Fruit fly (Drosophila melanogaster) whole organism, prepupa: ENCODE results near the gene Tsr1.

ENCODE experiments used
- Blimp-1 ChIP-seq: fragments of 200-800 bp; sonication (Bioruptor generic); optimal IDR thresholded peaks from 3 replicates; lab custom pipeline; 2017; ENCODE audit warnings: missing biosample characterization, missing genetic modification characterization, mild to moderate bottlenecking, moderate library complexity, missing genetic modification reagents
- CG10669 ChIP-seq: fragments of 200-800 bp; sonication (Bioruptor generic); optimal IDR thresholded peaks from 3 replicates; lab custom pipeline; 2018; ENCODE audit warnings: missing biosample characterization, mild to moderate bottlenecking, missing genetic modification characterization, moderate library complexity
- CG15336 ChIP-seq: fragments of 200-800 bp; sonication (Bioruptor generic); IDR thresholded peaks from 2 replicates; pipeline ENCODE4 v1.3.6; 2022; ENCODE audit warnings: missing biosample characterization, missing genetic modification characterization
- CG1621 ChIP-seq: fragments of 200-800 bp; sonication (Bioruptor generic); optimal IDR thresholded peaks from 3 replicates; lab custom pipeline; 2018; ENCODE audit warnings: missing biosample characterization, mild to moderate bottlenecking, missing genetic modification characterization
- CG16779 ChIP-seq: fragments of 200-800 bp; sonication (Bioruptor generic); optimal IDR thresholded peaks from 3 replicates; lab custom pipeline; 2017; ENCODE audit warnings: missing biosample characterization, mild to moderate bottlenecking, missing genetic modification characterization
- CG3032 ChIP-seq: fragments of 200-800 bp; optimal IDR thresholded peaks from 2 replicates; lab custom pipeline; 2019; ENCODE audit warnings: missing biosample characterization, mild to moderate bottlenecking, missing genetic modification characterization, moderate library complexity
- CG31627 ChIP-seq: fragments of 200-800 bp; sonication (Bioruptor generic); optimal IDR thresholded peaks from 3 replicates; lab custom pipeline; 2016; ENCODE audit warnings: missing biosample characterization, missing genetic modification characterization
- CG32006 ChIP-seq: fragments of 200-800 bp; sonication (Bioruptor generic); optimal IDR thresholded peaks from 3 replicates; lab custom pipeline; 2017; ENCODE audit warnings: missing biosample characterization, mild to moderate bottlenecking, missing genetic modification characterization
- CG34406 ChIP-seq: fragments of 200-800 bp; sonication (Bioruptor generic); optimal IDR thresholded peaks from 3 replicates; lab custom pipeline; 2016; ENCODE audit warnings: missing biosample characterization, missing genetic modification characterization
- CG3919 ChIP-seq: fragments of 200-800 bp; sonication (Bioruptor generic); optimal IDR thresholded peaks from 3 replicates; lab custom pipeline; 2016; ENCODE audit warnings: missing biosample characterization, missing genetic modification characterization
- CG6163 ChIP-seq: fragments of 200-800 bp; sonication (Bioruptor generic); IDR thresholded peaks from 3 replicates; pipeline ENCODE4 v1.3.6; 2022; ENCODE audit warnings: missing biosample characterization, missing genetic modification characterization
- CG6792 ChIP-seq: fragments of 200-800 bp; sonication (Bioruptor generic); optimal IDR thresholded peaks from 3 replicates; lab custom pipeline; 2016; ENCODE audit warnings: missing biosample characterization, missing genetic modification characterization
- CG6808 ChIP-seq: fragments of 200-800 bp; sonication (Bioruptor generic); optimal IDR thresholded peaks from 3 replicates; lab custom pipeline; 2017; ENCODE audit warnings: missing biosample characterization, missing genetic modification characterization, mild to moderate bottlenecking, moderate library complexity, missing genetic modification reagents
- CG6854 ChIP-seq: fragments of 200-800 bp; sonication (Bioruptor generic); optimal IDR thresholded peaks from 2 replicates; lab custom pipeline; 2017; ENCODE audit warnings: missing biosample characterization, mild to moderate bottlenecking, missing genetic modification characterization
- CG8119 ChIP-seq: fragments of 200-800 bp; sonication (Bioruptor generic); IDR thresholded peaks from 3 replicates; pipeline ENCODE4 v1.3.6; 2022; ENCODE audit warnings: missing biosample characterization, missing genetic modification characterization
- CG8319 ChIP-seq: fragments of 200-800 bp; sonication (Bioruptor generic); optimal IDR thresholded peaks from 3 replicates; lab custom pipeline; 2016; ENCODE audit warnings: missing biosample characterization, missing genetic modification characterization
- CG8632 ChIP-seq: fragments of 200-800 bp; sonication (Bioruptor generic); optimal IDR thresholded peaks from 3 replicates; lab custom pipeline; 2016; ENCODE audit warnings: missing biosample characterization, missing genetic modification characterization
- Eip78C ChIP-seq: fragments of 200-800 bp; sonication (Bioruptor generic); peaks from one replicate; lab custom pipeline; 2016; ENCODE audit warnings: missing biosample characterization, missing genetic modification characterization
- Eip93F ChIP-seq: fragments of 200-800 bp; sonication (Bioruptor generic); optimal IDR thresholded peaks from 2 replicates; lab custom pipeline; 2016; ENCODE audit warnings: missing biosample characterization, mild to moderate bottlenecking, missing genetic modification characterization
- Ets21C ChIP-seq: fragments of 200-800 bp; sonication (Bioruptor generic); optimal IDR thresholded peaks from 3 replicates; lab custom pipeline; 2016; ENCODE audit warnings: missing biosample characterization, missing genetic modification characterization
- Ets96B ChIP-seq: fragments of 200-800 bp; optimal IDR thresholded peaks from 2 replicates; lab custom pipeline; 2019; ENCODE audit warnings: missing biosample characterization, mild to moderate bottlenecking, missing genetic modification characterization, moderate library complexity
- Gug ChIP-seq: fragments of 200-800 bp; sonication (Bioruptor generic); IDR thresholded peaks from 2 replicates; pipeline ENCODE4 v1.3.6; 2022; ENCODE audit warnings: missing biosample characterization, missing genetic modification characterization
- Hr38 ChIP-seq: sonication (Bioruptor generic); optimal IDR thresholded peaks from 2 replicates; lab custom pipeline; 2016; ENCODE audit warnings: missing biosample characterization, missing genetic modification characterization
- Hr39 ChIP-seq: fragments of 200-800 bp; sonication (Bioruptor generic); optimal IDR thresholded peaks from 2 replicates; lab custom pipeline; 2016; ENCODE audit warnings: missing biosample characterization, missing genetic modification characterization
- Hr4 ChIP-seq: fragments of 200-800 bp; sonication (Bioruptor generic); optimal IDR thresholded peaks from 3 replicates; lab custom pipeline; 2016; ENCODE audit warnings: missing biosample characterization, missing genetic modification characterization
- Lpt ChIP-seq: fragments of 200-800 bp; sonication (Bioruptor generic); optimal IDR thresholded peaks from 3 replicates; lab custom pipeline; 2016; ENCODE audit warnings: missing biosample characterization, missing genetic modification characterization
- Met ChIP-seq: fragments of 200-800 bp; sonication (Bioruptor generic); optimal IDR thresholded peaks from 3 replicates; lab custom pipeline; 2016; ENCODE audit warnings: missing biosample characterization, missing genetic modification characterization
- OdsH ChIP-seq: fragments of 200-800 bp; sonication (Bioruptor generic); optimal IDR thresholded peaks from 3 replicates; lab custom pipeline; 2016; ENCODE audit warnings: missing biosample characterization, missing genetic modification characterization
- Sox102F ChIP-seq: fragments of 200-800 bp; sonication (Bioruptor generic); optimal IDR thresholded peaks from 2 replicates; lab custom pipeline; 2016; ENCODE audit warnings: missing biosample characterization, mild to moderate bottlenecking, missing genetic modification characterization
- Sox14 ChIP-seq: fragments of 200-800 bp; sonication (Bioruptor generic); optimal IDR thresholded peaks from 3 replicates; lab custom pipeline; 2016; ENCODE audit warnings: missing biosample characterization, missing genetic modification characterization
- Sox15 ChIP-seq: fragments of 200-800 bp; sonication (Bioruptor generic); optimal IDR thresholded peaks from 3 replicates; lab custom pipeline; 2016; ENCODE audit warnings: missing biosample characterization, missing genetic modification characterization
- achi ChIP-seq: fragments of 200-800 bp; sonication (Bioruptor generic); optimal IDR thresholded peaks from 3 replicates; lab custom pipeline; 2016; ENCODE audit warnings: missing biosample characterization, missing genetic modification characterization
- acj6 ChIP-seq: fragments of 200-800 bp; sonication (Bioruptor generic); optimal IDR thresholded peaks from 3 replicates; lab custom pipeline; 2016; ENCODE audit warnings: missing biosample characterization, missing genetic modification characterization
- cyc ChIP-seq: fragments of 200-800 bp; sonication (Bioruptor generic); optimal IDR thresholded peaks from 3 replicates; lab custom pipeline; 2016; ENCODE audit warnings: missing biosample characterization, missing genetic modification characterization
- dac ChIP-seq: fragments of 200-800 bp; sonication (Bioruptor generic); optimal IDR thresholded peaks from 2 replicates; lab custom pipeline; 2017; ENCODE audit warnings: missing biosample characterization, mild to moderate bottlenecking, missing genetic modification characterization
- dsx ChIP-seq: fragments of 200-800 bp; optimal IDR thresholded peaks from 3 replicates; lab custom pipeline; 2019; ENCODE audit warnings: missing biosample characterization, mild to moderate bottlenecking, missing genetic modification characterization, moderate library complexity; ENCODE audit not compliant: poor library complexity, severe bottlenecking
- eg ChIP-seq: fragments of 200-800 bp; sonication (Bioruptor generic); IDR thresholded peaks from 3 replicates; pipeline ENCODE4 v1.3.6; 2022; ENCODE audit warnings: missing biosample characterization, missing genetic modification characterization
- esn ChIP-seq: fragments of 200-800 bp; sonication (Bioruptor generic); optimal IDR thresholded peaks from 2 replicates; lab custom pipeline; 2016; ENCODE audit warnings: missing biosample characterization, mild to moderate bottlenecking, missing genetic modification characterization, moderate library complexity
- fd59A ChIP-seq: fragments of 200-800 bp; sonication (Bioruptor generic); optimal IDR thresholded peaks from 2 replicates; lab custom pipeline; 2017; ENCODE audit warnings: missing biosample characterization, mild to moderate bottlenecking, missing genetic modification characterization, missing genetic modification reagents
- fd85E ChIP-seq: fragments of 200-800 bp; sonication (Bioruptor generic); optimal IDR thresholded peaks from 3 replicates; lab custom pipeline; 2016; ENCODE audit warnings: missing biosample characterization, missing genetic modification characterization
- fkh ChIP-seq: fragments of 200-800 bp; sonication (Bioruptor generic); optimal IDR thresholded peaks from 3 replicates; lab custom pipeline; 2017; ENCODE audit warnings: missing biosample characterization, mild to moderate bottlenecking, missing genetic modification characterization, moderate library complexity
- lz ChIP-seq: fragments of 200-800 bp; sonication (Bioruptor generic); optimal IDR thresholded peaks from 3 replicates; lab custom pipeline; 2016; ENCODE audit warnings: missing biosample characterization, missing genetic modification characterization
- net ChIP-seq: fragments of 200-800 bp; sonication (Bioruptor generic); optimal IDR thresholded peaks from 3 replicates; lab custom pipeline; 2016; ENCODE audit warnings: missing biosample characterization, missing genetic modification characterization
- pdm3 ChIP-seq: fragments of 200-800 bp; sonication (Bioruptor generic); optimal IDR thresholded peaks from 3 replicates; lab custom pipeline; 2016; ENCODE audit warnings: missing biosample characterization, missing genetic modification characterization
- spab ChIP-seq: fragments of 200-800 bp; sonication (Bioruptor generic); optimal IDR thresholded peaks from 2 replicates; lab custom pipeline; 2017; ENCODE audit warnings: missing biosample characterization, mild to moderate bottlenecking, missing genetic modification characterization, missing genetic modification reagents
- ss ChIP-seq, 2 experiments: fragments of 200-800 bp; sonication (Bioruptor generic); optimal IDR thresholded peaks; 2 replicates in 1 of 2; 3 replicates in 1 of 2; lab custom pipeline; 2017 to 2018; ENCODE audit warnings: mild to moderate bottlenecking in 2 of 2, missing biosample characterization in 2 of 2, missing genetic modification characterization in 2 of 2, moderate library complexity in 1 of 2
- topi ChIP-seq: fragments of 200-800 bp; sonication (Bioruptor generic); optimal IDR thresholded peaks from 3 replicates; lab custom pipeline; 2016; ENCODE audit warnings: missing biosample characterization, missing genetic modification characterization
- vri ChIP-seq: fragments of 200-800 bp; sonication (Bioruptor generic); optimal IDR thresholded peaks from 3 replicates; lab custom pipeline; 2016; ENCODE audit warnings: missing biosample characterization, mild to moderate bottlenecking, missing genetic modification characterization

Tsr1 gene

DNA sequence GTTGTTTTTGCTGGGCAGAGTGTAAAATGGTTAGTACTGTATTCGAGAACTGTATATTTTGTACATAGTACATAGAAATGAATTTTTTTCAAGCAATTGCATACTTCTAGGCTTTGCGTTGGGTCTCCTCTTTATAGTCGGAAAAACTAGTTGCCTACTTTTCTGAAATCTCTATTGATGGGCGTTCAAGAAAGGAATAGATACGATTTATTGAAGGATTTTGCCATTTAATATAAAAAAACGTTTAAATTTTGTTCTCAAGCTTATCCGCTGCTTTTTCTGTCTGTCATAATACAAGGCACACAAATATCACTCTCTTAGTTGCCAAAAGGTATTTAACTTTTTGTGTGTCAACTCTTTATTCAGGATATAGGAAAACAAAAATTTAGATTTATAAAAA, 24.9 kb downstream of the Tsr1 start, which contains the start of gene CG32440:
CG32440 (plus strand) TSS at position 301 of the 400 bp plus-strand sequence.
- TF ChIP-seq acj6, result no peak
- no peak for TF ChIP-seq Met (GFP tag; lab: Kevin White, UChicago)
- no peak for TF ChIP-seq Gug (GFP tag; lab: Robert Waterston, UW)
- TF ChIP-seq Blimp-1 (GFP tag; lab: Kevin White, UChicago), result no peak
- TF ChIP-seq CG10669 (GFP tag; lab: Kevin White, UChicago), result no peak
- TF ChIP-seq fkh (GFP tag; lab: Kevin White, UChicago), result no peak
- no peak for TF ChIP-seq fd59A (GFP tag; lab: Kevin White, UChicago)
- TF ChIP-seq fd85E (GFP tag; lab: Kevin White, UChicago), result no peak
- no peak for TF ChIP-seq Ets96B (tag; lab: Kevin White, UChicago)
- TF ChIP-seq lz (GFP tag; lab: Kevin White, UChicago), result no peak
- TF ChIP-seq Sox14 (GFP tag; lab: Kevin White, UChicago), result no peak
- no peak for TF ChIP-seq Hr38 (GFP tag; lab: Kevin White, UChicago)
- TF ChIP-seq Sox15, result no peak

DNA sequence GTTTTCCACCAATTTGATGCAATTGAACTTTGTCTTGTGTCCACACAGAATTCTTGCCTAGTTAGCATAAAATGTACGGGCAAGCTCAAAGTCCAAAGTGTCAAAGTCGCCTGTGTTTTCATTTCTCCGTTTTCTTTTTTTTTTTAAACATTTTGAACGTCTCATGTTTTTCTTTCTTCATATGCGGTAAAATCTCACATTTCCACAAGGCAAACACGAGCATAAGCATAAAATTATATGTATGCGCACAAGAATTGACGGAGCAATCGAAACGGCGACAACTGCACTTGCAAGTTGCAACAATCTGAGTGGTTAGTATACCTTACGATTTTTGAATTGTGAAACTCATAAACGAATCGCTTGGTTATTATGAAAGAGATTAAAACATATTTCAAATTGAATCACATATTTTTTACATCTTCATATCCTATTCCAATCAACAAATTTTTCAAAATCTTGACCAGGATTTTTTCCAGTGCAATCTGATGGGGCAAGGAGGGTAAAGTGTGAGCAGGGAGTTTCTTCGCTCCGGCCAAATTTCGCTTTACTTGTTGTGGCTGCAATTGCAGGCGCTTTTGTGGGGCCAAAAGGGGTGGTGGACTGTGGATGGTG, 29.0 kb downstream of the Tsr1 start:
- TF ChIP-seq eg (GFP tag; lab: Robert Waterston, UW) (peak; percentile 85), CG3919 (GFP tag; lab: Kevin White, UChicago) (no peak), CG1621 (tag; lab: Kevin White, UChicago) (no peak), achi (GFP tag; lab: Kevin White, UChicago) (peak; percentile 11), ss (GFP tag; optimal IDR thresholded peaks at IDR 0.05; lab: Kevin White, UChicago) (no peak), CG8319 (GFP tag; lab: Kevin White, UChicago) (no peak), OdsH (peak; percentile 11), Sox15 (no peak), Sox102F (GFP tag; lab: Kevin White, UChicago) (no peak), CG6808 (GFP tag; lab: Kevin White, UChicago) (no peak), Ets21C (no peak), esn (GFP tag; lab: Kevin White, UChicago) (no peak), Hr39 (GFP tag; lab: Kevin White, UChicago) (no peak), spab (GFP tag; lab: Kevin White, UChicago) (peak; percentile 44), dac (GFP tag; lab: Kevin White, UChicago) (no peak), Hr4 (GFP tag; lab: Kevin White, UChicago) (peak; percentile 70), Lpt (GFP tag; lab: Kevin White, UChicago) (peak; percentile 82), CG10669 (GFP tag; lab: Kevin White, UChicago) (peak; percentile 6), dsx (GFP tag; lab: Kevin White, UChicago) (no peak), CG15336 (GFP tag; lab: Robert Waterston, UW) (no peak), net (GFP tag; lab: Kevin White, UChicago) (peak; percentile 12), Hr38 (GFP tag; lab: Kevin White, UChicago) (no peak), Ets96B (tag; lab: Kevin White, UChicago) (no peak), pdm3 (GFP tag; lab: Kevin White, UChicago) (peak; percentile 29), Sox14 (GFP tag; lab: Kevin White, UChicago) (no peak), CG6854 (GFP tag; lab: Kevin White, UChicago) (no peak), acj6 (peak; percentile 11), CG6163 (GFP tag; lab: Robert Waterston, UW) (no peak), Eip78C (GFP tag; lab: Kevin White, UChicago) (peak; percentile 54), Gug (GFP tag; lab: Robert Waterston, UW) (peak; percentile 85), Met (GFP tag; lab: Kevin White, UChicago) (no peak), vri (GFP tag; lab: Kevin White, UChicago) (no peak), CG6792 (GFP tag; lab: Kevin White, UChicago) (no peak), CG31627 (GFP tag; lab: Kevin White, UChicago) (no peak), cyc (GFP tag; lab: Kevin White, UChicago) (no peak), CG34406 (GFP tag; lab: Kevin White, UChicago) (no peak), topi (no peak), CG3032 (tag; lab: Kevin White, UChicago) (no peak), lz (GFP tag; lab: Kevin White, UChicago) (no peak), CG32006 (GFP tag; lab: Kevin White, UChicago) (peak; percentile 56), CG16779 (no peak), CG8632 (GFP tag; lab: Kevin White, UChicago) (no peak), CG8119 (GFP tag; lab: Robert Waterston, UW) (no peak), Eip93F (GFP tag; lab: Kevin White, UChicago) (no peak)
